Worm (Caenorhabditis elegans) whole organism, young adult: ENCODE measurements around the gene F40H3.3.

Experiments used
- F49E8.2 ChIP-seq: sonication (generic microtip); optimal IDR thresholded peaks from 3 replicates; lab custom pipeline; 2017; ENCODE audit warnings: missing genetic modification characterization, mild to moderate bottlenecking, missing compliant biosample characterization, antibody characterized with exemption, moderate library complexity; ENCODE audit not compliant: insufficient read depth
- F57A8.1 ChIP-seq: fragments of 200-800 bp; sonication (Bioruptor generic); optimal IDR thresholded peaks from 2 replicates; lab custom pipeline; 2018; ENCODE audit warnings: mild to moderate bottlenecking, missing genetic modification characterization, moderate library complexity, missing compliant biosample characterization
- F57C9.4 ChIP-seq: sonication (generic microtip); optimal IDR thresholded peaks from 2 replicates; lab custom pipeline; 2017; ENCODE audit warnings: mild to moderate bottlenecking, missing genetic modification characterization, missing compliant biosample characterization
- K12H6.12 ChIP-seq: fragments of 200-800 bp; sonication (Bioruptor generic); optimal IDR thresholded peaks from 2 replicates; lab custom pipeline; 2018; ENCODE audit warnings: mild to moderate bottlenecking, missing genetic modification characterization, missing compliant biosample characterization
- T07F8.4 ChIP-seq: sonication (generic microtip); optimal IDR thresholded peaks from 2 replicates; lab custom pipeline; 2016; ENCODE audit warnings: mild to moderate bottlenecking, missing genetic modification characterization, moderate library complexity, missing compliant biosample characterization
- T26A5.8 ChIP-seq: sonication (generic microtip); optimal IDR thresholded peaks from 2 replicates; lab custom pipeline; 2016; ENCODE audit warnings: missing genetic modification characterization, missing compliant biosample characterization
- Y53G8AR.9 ChIP-seq: fragments of 200-800 bp; sonication (Bioruptor generic); conservative IDR thresholded peaks from 2 replicates; pipeline ENCODE4 v1.3.6; 2022; ENCODE audit warnings: missing genetic modification reagents, missing genetic modification characterization, missing compliant biosample characterization
- Y67H2A.10 ChIP-seq: fragments of 200-800 bp; sonication (Bioruptor generic); conservative IDR thresholded peaks from 2 replicates; pipeline ENCODE4 v1.3.6; 2022; ENCODE audit warnings: missing genetic modification reagents, missing genetic modification characterization, missing compliant biosample characterization
- atf-7 ChIP-seq: sonication (generic microtip); optimal IDR thresholded peaks from 2 replicates; lab custom pipeline; 2017; ENCODE audit warnings: mild to moderate bottlenecking, missing genetic modification characterization, missing compliant biosample characterization
- attf-3 ChIP-seq: fragments of 200-800 bp; sonication (Bioruptor generic); conservative IDR thresholded peaks from 2 replicates; pipeline ENCODE4 v1.3.6; 2022; ENCODE audit warnings: missing genetic modification reagents, missing genetic modification characterization, missing compliant biosample characterization
- attf-6 ChIP-seq: fragments of 200-800 bp; sonication (Bioruptor generic); IDR thresholded peaks from 2 replicates; pipeline ENCODE4 v1.3.6; 2022; ENCODE audit warnings: missing genetic modification reagents, missing genetic modification characterization, missing compliant biosample characterization
- bed-2 ChIP-seq: fragments of 200-800 bp; sonication (Bioruptor generic); IDR thresholded peaks from 2 replicates; pipeline ENCODE4 v1.3.6; 2022; ENCODE audit warnings: missing genetic modification reagents, missing genetic modification characterization, missing compliant biosample characterization
- ccch-3 ChIP-seq: fragments of 200-800 bp; sonication (Bioruptor generic); optimal IDR thresholded peaks from 2 replicates; lab custom pipeline; 2018; ENCODE audit warnings: mild to moderate bottlenecking, missing genetic modification characterization, missing compliant biosample characterization
- cebp-2 ChIP-seq: fragments of 200-800 bp; sonication (Bioruptor generic); IDR thresholded peaks from 2 replicates; pipeline ENCODE4 v1.3.6; 2022; ENCODE audit warnings: missing genetic modification characterization, missing compliant biosample characterization
- ceh-27 ChIP-seq: fragments of 200-800 bp; sonication (Bioruptor generic); optimal IDR thresholded peaks from 2 replicates; lab custom pipeline; 2018; ENCODE audit warnings: mild to moderate bottlenecking, missing genetic modification characterization, moderate library complexity, missing compliant biosample characterization
- ceh-40 ChIP-seq: fragments of 200-800 bp; sonication (Bioruptor generic); IDR thresholded peaks from 2 replicates; pipeline ENCODE4 v1.3.6; 2022; ENCODE audit warnings: missing genetic modification characterization, missing compliant biosample characterization
- ceh-58 ChIP-seq: fragments of 200-800 bp; sonication (Bioruptor generic); IDR thresholded peaks from 2 replicates; pipeline ENCODE4 v1.3.6; 2022; ENCODE audit warnings: missing genetic modification characterization, missing compliant biosample characterization
- ceh-79 ChIP-seq: sonication (generic microtip); optimal IDR thresholded peaks from 2 replicates; lab custom pipeline; 2017; ENCODE audit warnings: mild to moderate bottlenecking, missing genetic modification characterization, missing compliant biosample characterization
- dox-1 ChIP-seq: fragments of 200-800 bp; sonication (Bioruptor generic); IDR thresholded peaks from 2 replicates; pipeline ENCODE4 v1.3.6; 2022; ENCODE audit warnings: missing genetic modification reagents, missing genetic modification characterization, missing compliant biosample characterization
- egl-44 ChIP-seq: fragments of 200-800 bp; sonication (Bioruptor generic); IDR thresholded peaks from 2 replicates; pipeline ENCODE4 v1.3.6; 2022; ENCODE audit warnings: missing genetic modification reagents, missing genetic modification characterization, missing compliant biosample characterization
- egrh-3 ChIP-seq: fragments of 200-800 bp; sonication (Bioruptor generic); IDR thresholded peaks from 2 replicates; pipeline ENCODE4 v1.3.6; 2022; ENCODE audit warnings: missing genetic modification reagents, missing genetic modification characterization, missing compliant biosample characterization
- ekl-4 ChIP-seq: fragments of 200-800 bp; sonication (Bioruptor generic); IDR thresholded peaks from 2 replicates; pipeline ENCODE4 v1.3.6; 2022; ENCODE audit warnings: missing genetic modification reagents, missing genetic modification characterization, missing compliant biosample characterization
- hlh-26 ChIP-seq: fragments of 200-800 bp; sonication (Bioruptor generic); conservative IDR thresholded peaks from 2 replicates; pipeline ENCODE4 v1.3.6; 2022; ENCODE audit warnings: missing genetic modification reagents, missing genetic modification characterization, missing compliant biosample characterization
- hmg-1.2 ChIP-seq: fragments of 200-800 bp; sonication (Bioruptor generic); IDR thresholded peaks from 2 replicates; pipeline ENCODE4 v1.3.6; 2022; ENCODE audit warnings: missing genetic modification reagents, missing genetic modification characterization, missing compliant biosample characterization
- lsl-1 ChIP-seq: fragments of 200-800 bp; sonication (Bioruptor generic); optimal IDR thresholded peaks from 2 replicates; lab custom pipeline; 2018; ENCODE audit warnings: mild to moderate bottlenecking, missing genetic modification characterization, moderate library complexity, missing compliant biosample characterization
- mxl-1 ChIP-seq: sonication (generic microtip); optimal IDR thresholded peaks from 2 replicates; lab custom pipeline; 2016; ENCODE audit warnings: missing genetic modification characterization, missing compliant biosample characterization
- nhr-120 ChIP-seq: fragments of 200-800 bp; sonication (Bioruptor generic); IDR thresholded peaks from 2 replicates; pipeline ENCODE4 v1.3.6; 2022; ENCODE audit warnings: missing genetic modification characterization, missing compliant biosample characterization
- nhr-80 ChIP-seq: sonication (generic microtip); optimal IDR thresholded peaks from 2 replicates; lab custom pipeline; 2016; ENCODE audit warnings: missing genetic modification characterization, missing compliant biosample characterization
- pha-4 ChIP-seq: fragments of 150-350 bp; sonication (generic microtip); optimal IDR thresholded peaks from 2 replicates; lab custom pipeline; 2014; ENCODE audit warnings: missing biosample characterization, missing genetic modification reagents, missing genetic modification characterization
- rcor-1 ChIP-seq: fragments of 200-800 bp; sonication (Bioruptor generic); IDR thresholded peaks from 2 replicates; pipeline ENCODE4 v1.3.6; 2022; ENCODE audit warnings: missing genetic modification reagents, missing genetic modification characterization, missing compliant biosample characterization
- rec-8 ChIP-seq, 2 experiments: sonication (generic microtip); optimal IDR thresholded peaks; 2 replicates each; lab custom pipeline; 2016; ENCODE audit warnings: mild to moderate bottlenecking in 2 of 2, missing genetic modification characterization in 2 of 2, missing genetic modification reagents in 2 of 2, missing genotype in 2 of 2, missing biosample characterization in 1 of 2, missing compliant biosample characterization in 1 of 2, moderate library complexity in 1 of 2
- sea-2 ChIP-seq: fragments of 200-800 bp; sonication (Bioruptor generic); IDR thresholded peaks from 2 replicates; pipeline ENCODE4 v1.3.6; 2022; ENCODE audit warnings: missing genetic modification characterization, missing compliant biosample characterization
- snpc-1.3 ChIP-seq: sonication (generic microtip); optimal IDR thresholded peaks from 2 replicates; lab custom pipeline; 2017; ENCODE audit warnings: missing genetic modification characterization, mild to moderate bottlenecking, missing compliant biosample characterization, antibody characterized with exemption, moderate library complexity, missing genotype, missing genetic modification reagents; ENCODE audit not compliant: insufficient read depth
- snpc-3.4 ChIP-seq: sonication (generic microtip); optimal IDR thresholded peaks from 2 replicates; lab custom pipeline; 2017; ENCODE audit warnings: missing genetic modification characterization, mild to moderate bottlenecking, missing compliant biosample characterization, antibody characterized with exemption, moderate library complexity, missing genotype, missing genetic modification reagents
- snpc-4 ChIP-seq, 5 experiments: fragments of 150-350 bp in 1 of 5; sonication (generic microtip) in 4 of 5; optimal IDR thresholded peaks; 2 replicates each; lab custom pipeline; 2014 to 2018; ENCODE audit warnings: missing genetic modification characterization in 5 of 5, missing biosample characterization in 3 of 5, antibody characterized with exemption in 2 of 5, mild to moderate bottlenecking in 2 of 5, missing compliant biosample characterization in 2 of 5, missing genotype in 2 of 5, moderate library complexity in 2 of 5, missing genetic modification reagents in 1 of 5
- sptf-2 ChIP-seq: fragments of 200-800 bp; sonication (Bioruptor generic); optimal IDR thresholded peaks from 2 replicates; lab custom pipeline; 2018; ENCODE audit warnings: mild to moderate bottlenecking, missing genetic modification characterization, missing compliant biosample characterization
- tbx-9 ChIP-seq: sonication (generic microtip); optimal IDR thresholded peaks from 2 replicates; lab custom pipeline; 2016; ENCODE audit warnings: borderline replicate concordance, missing genetic modification characterization, inconsistent platforms, missing compliant biosample characterization
- xnd-1 ChIP-seq: sonication (generic microtip); optimal IDR thresholded peaks from 2 replicates; lab custom pipeline; 2016; ENCODE audit warnings: missing genotype, missing genetic modification reagents, missing genetic modification characterization, missing compliant biosample characterization
- ztf-6 ChIP-seq: fragments of 200-800 bp; sonication (Bioruptor generic); IDR thresholded peaks from 2 replicates; pipeline ENCODE4 v1.3.6; 2022; ENCODE audit warnings: missing genetic modification reagents, missing genetic modification characterization, missing compliant biosample characterization

Gene F40H3.3

DNA sequence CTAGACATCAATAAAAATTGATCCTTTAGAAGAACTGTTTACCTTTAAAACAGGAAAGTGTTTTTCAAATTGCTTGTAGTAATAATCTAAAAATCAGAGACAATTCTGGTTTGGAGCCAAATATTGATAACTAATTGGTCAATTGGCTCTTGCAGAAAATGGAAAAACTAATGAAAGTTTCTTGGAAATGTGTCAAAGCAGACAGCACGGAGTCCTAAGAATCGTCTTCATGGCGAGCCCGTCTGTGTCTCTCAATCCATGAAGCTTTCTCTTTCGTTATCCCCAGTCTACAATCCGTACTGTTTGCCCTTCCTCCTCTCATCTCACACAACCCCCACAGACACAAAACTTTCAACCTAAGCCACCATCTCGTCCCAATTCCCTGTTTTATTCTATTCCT is 8.2 kb downstream of the F40H3.3 start, which contains the start of gene F40H3.1:
Gene F40H3.1, plus strand, starts transcription at position 301 of the 400 bp plus-strand sequence.
- TF ChIP-seq sea-2 (GFP tag; lab: Robert Waterston, UW) (no peak), egrh-3 (GFP tag; lab: Robert Waterston, UW) (no peak), cebp-2 (no peak), pha-4 (tag; lab: Kevin White, UChicago) (no peak), dox-1 (GFP tag; lab: Robert Waterston, UW) (no peak), bed-2 (no peak), ceh-40 (GFP tag; lab: Robert Waterston, UW) (no peak), ekl-4 (GFP tag; lab: Robert Waterston, UW) (no peak), T07F8.4 (tag; lab: Kevin White, UChicago) (no peak), mxl-1 (tag; lab: Kevin White, UChicago) (no peak), attf-3 (GFP tag; lab: Robert Waterston, UW) (no peak), ztf-6 (GFP tag; lab: Robert Waterston, UW) (no peak), ceh-27 (GFP tag; lab: Kevin White, UChicago) (no peak), nhr-120 (no peak), F57C9.4 (tag; lab: Kevin White, UChicago) (no peak), rec-8 (tag; optimal IDR thresholded peaks at IDR 0.05; lab: Kevin White, UChicago) (no peak)

DNA sequence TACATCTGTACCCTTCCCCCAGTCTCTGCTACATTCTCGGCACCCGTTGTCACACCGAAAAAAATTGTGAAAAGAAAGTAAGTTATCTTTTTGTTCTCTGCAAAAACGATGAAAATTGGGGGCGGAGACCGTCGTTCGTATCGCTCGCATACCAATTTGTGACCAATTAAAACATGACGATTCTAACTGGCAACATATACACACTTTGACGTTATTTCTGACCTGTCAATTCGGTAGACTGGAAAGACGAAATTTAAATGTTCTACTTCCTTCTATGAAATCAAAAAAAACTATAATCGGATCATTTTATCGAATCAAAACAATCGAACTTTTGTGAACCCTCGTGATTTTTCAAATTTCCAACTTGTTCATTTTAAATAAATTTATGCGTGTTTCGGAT is 9.2 kb downstream of the F40H3.3 start:
- TF ChIP-seq Y67H2A.10 (GFP tag; lab: Robert Waterston, UW): no peak
- peak; percentile 52 for TF ChIP-seq nhr-80 (tag; lab: Kevin White, UChicago)
- TF ChIP-seq F57A8.1 (GFP tag; lab: Kevin White, UChicago): no peak
- TF ChIP-seq atf-7 (tag; lab: Kevin White, UChicago): no peak
- no peak for TF ChIP-seq snpc-3.4 (tag; lab: Kevin White, UChicago)

DNA sequence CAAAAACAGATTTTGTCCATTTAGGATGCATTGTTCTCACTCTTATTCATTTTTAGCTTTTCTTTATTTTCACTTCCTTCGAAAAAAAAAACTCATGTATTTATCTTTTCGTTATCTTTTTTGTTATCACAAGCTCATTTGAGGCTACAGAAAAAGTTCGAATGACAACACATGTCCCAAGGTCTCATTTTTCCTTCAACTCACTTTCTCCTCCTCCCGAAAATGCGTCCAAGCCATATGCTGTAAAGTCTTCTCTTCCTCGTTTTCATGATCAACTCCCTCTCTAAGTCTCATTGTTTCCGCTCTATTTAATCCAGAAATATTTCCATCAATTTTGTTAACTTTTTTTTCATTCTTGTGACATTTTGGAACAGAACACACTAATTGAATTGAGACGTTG is 10.0 kb downstream of the F40H3.3 start:
- no peak for TF ChIP-seq ceh-79 (tag; lab: Kevin White, UChicago)

DNA sequence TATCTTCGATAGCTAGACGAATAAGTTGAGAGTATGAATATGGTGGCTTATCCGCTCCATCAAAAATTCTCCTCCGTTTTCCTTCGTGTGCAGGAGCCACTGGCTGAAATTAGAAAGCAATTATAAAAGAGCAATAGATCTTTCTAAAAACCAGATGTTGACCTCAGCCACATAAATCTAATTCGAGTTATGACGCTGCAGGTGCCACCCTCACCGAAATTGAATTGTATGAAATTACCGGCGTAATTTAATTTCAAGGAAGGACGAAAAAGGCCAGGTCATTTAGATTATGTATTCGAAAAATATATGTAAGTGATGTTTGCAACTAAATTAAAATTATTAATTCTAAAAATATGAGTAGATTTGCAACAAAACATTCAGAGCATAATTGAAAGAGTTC is 19.5 kb downstream of the F40H3.3 start:
- TF ChIP-seq ccch-3 (no peak), attf-6 (no peak), Y53G8AR.9 (no peak), snpc-4 (GFP tag; optimal IDR thresholded peaks at IDR 0.05; lab: Kevin White, UChicago) (no peak), snpc-4 (tag; optimal IDR thresholded peaks at IDR 0.05; lab: Kevin White, UChicago) (no peak), lsl-1 (GFP tag; lab: Kevin White, UChicago) (no peak), hlh-26 (GFP tag; lab: Robert Waterston, UW) (no peak), xnd-1 (tag; lab: Kevin White, UChicago) (no peak), F49E8.2 (tag; lab: Kevin White, UChicago) (no peak), F57C9.4 (tag; lab: Kevin White, UChicago) (no peak), snpc-1.3 (tag; lab: Kevin White, UChicago) (no peak), egl-44 (GFP tag; lab: Robert Waterston, UW) (no peak), K12H6.12 (tag; lab: Kevin White, UChicago) (no peak), ceh-58 (GFP tag; lab: Robert Waterston, UW) (no peak), sptf-2 (GFP tag; lab: Kevin White, UChicago) (no peak), T26A5.8 (tag; lab: Kevin White, UChicago) (no peak), rcor-1 (GFP tag; lab: Robert Waterston, UW) (no peak), bed-2 (no peak), hmg-1.2 (GFP tag; lab: Robert Waterston, UW) (no peak), tbx-9 (no peak)
